Worm (Caenorhabditis elegans) whole organism, L3 larva: Measurements from ENCODE around the gene tbc-14.

Experiments
- R02D3.7 ChIP-seq: fragments of 150-350 bp; optimal IDR thresholded peaks from 2 replicates; lab custom pipeline; 2014; ENCODE audit warnings: missing biosample characterization, missing genetic modification characterization
- aly-2 ChIP-seq: fragments of 150-350 bp; optimal IDR thresholded peaks from 2 replicates; lab custom pipeline; 2014; ENCODE audit warnings: missing biosample characterization, missing genetic modification characterization
- ama-1 ChIP-seq: fragments of 150-350 bp; optimal IDR thresholded peaks from 2 replicates; lab custom pipeline; 2018
- ceh-16 ChIP-seq: sonication (generic microtip); optimal IDR thresholded peaks from 2 replicates; lab custom pipeline; 2017; ENCODE audit warnings: missing biosample characterization, missing genetic modification characterization
- ceh-28 ChIP-seq: fragments of 150-350 bp; optimal IDR thresholded peaks from 2 replicates; lab custom pipeline; 2014; ENCODE audit warnings: missing biosample characterization, missing genetic modification reagents, missing genetic modification characterization
- ceh-82 ChIP-seq: fragments of 150-350 bp; optimal IDR thresholded peaks from 2 replicates; lab custom pipeline; 2014; ENCODE audit warnings: missing biosample characterization, missing genetic modification characterization
- ceh-9 ChIP-seq: sonication (generic microtip); optimal IDR thresholded peaks from 2 replicates; lab custom pipeline; 2018; ENCODE audit warnings: missing biosample characterization, missing genetic modification characterization
- egl-27 ChIP-seq: sonication (generic microtip); optimal IDR thresholded peaks from 4 replicates; lab custom pipeline; 2017; ENCODE audit warnings: missing biosample characterization, missing genetic modification reagents, missing genetic modification characterization
- egl-5 ChIP-seq: fragments of 150-350 bp; optimal IDR thresholded peaks from 2 replicates; lab custom pipeline; 2017; ENCODE audit warnings: missing biosample characterization, missing genetic modification reagents, missing genetic modification characterization, inconsistent platforms
- elt-1 ChIP-seq: fragments of 150-350 bp; optimal IDR thresholded peaks from 2 replicates; lab custom pipeline; 2014; ENCODE audit warnings: missing biosample characterization, missing genetic modification characterization
- elt-2 ChIP-seq: sonication (generic microtip); optimal IDR thresholded peaks from 2 replicates; lab custom pipeline; 2016; ENCODE audit warnings: missing genetic modification reagents, mild to moderate bottlenecking, missing genetic modification characterization, missing compliant biosample characterization
- elt-3 ChIP-seq, 3 experiments: fragments of 150-350 bp in 1 of 3; sonication (generic microtip) in 2 of 3; optimal IDR thresholded peaks; 2 replicates in 2 of 3; 4 replicates in 1 of 3; lab custom pipeline; 2014 to 2017; ENCODE audit warnings: missing biosample characterization in 3 of 3, missing genetic modification characterization in 3 of 3
- eor-1 ChIP-seq, 2 experiments: fragments of 150-350 bp; optimal IDR thresholded peaks; 2 replicates each; lab custom pipeline; 2014 to 2018; ENCODE audit warnings: missing biosample characterization in 2 of 2, missing genetic modification characterization in 2 of 2
- fkh-10 ChIP-seq: sonication (generic microtip); optimal IDR thresholded peaks from 2 replicates; lab custom pipeline; 2017; ENCODE audit warnings: missing biosample characterization, missing genetic modification reagents, missing genetic modification characterization
- fkh-2 ChIP-seq: fragments of 150-350 bp; optimal IDR thresholded peaks from 2 replicates; lab custom pipeline; 2014; ENCODE audit warnings: missing biosample characterization, missing genetic modification reagents, missing genetic modification characterization
- fos-1 ChIP-seq: fragments of 150-350 bp; optimal IDR thresholded peaks from 2 replicates; lab custom pipeline; 2014; ENCODE audit warnings: missing biosample characterization, missing genetic modification characterization
- hmg-11 ChIP-seq: sonication (generic microtip); optimal IDR thresholded peaks from 2 replicates; lab custom pipeline; 2016; ENCODE audit warnings: missing genetic modification characterization, missing compliant biosample characterization
- jun-1 ChIP-seq: fragments of 150-350 bp; optimal IDR thresholded peaks from 2 replicates; lab custom pipeline; 2014; ENCODE audit warnings: missing biosample characterization, missing genetic modification reagents, missing genetic modification characterization
- lin-15B ChIP-seq: fragments of 150-350 bp; optimal IDR thresholded peaks from 2 replicates; lab custom pipeline; 2014; ENCODE audit warnings: missing biosample characterization, missing genetic modification characterization
- lin-39 ChIP-seq: fragments of 150-350 bp; optimal IDR thresholded peaks from 2 replicates; lab custom pipeline; 2018; ENCODE audit warnings: missing biosample characterization, missing genetic modification reagents, missing genetic modification characterization
- lsy-12 ChIP-seq: sonication (generic microtip); optimal IDR thresholded peaks from 2 replicates; lab custom pipeline; 2016; ENCODE audit warnings: mild to moderate bottlenecking, missing genetic modification characterization, missing compliant biosample characterization
- mdl-1 ChIP-seq: fragments of 150-350 bp; optimal IDR thresholded peaks from 2 replicates; lab custom pipeline; 2014; ENCODE audit warnings: missing biosample characterization, missing genetic modification characterization
- mml-1 ChIP-seq: fragments of 150-350 bp; sonication (generic microtip); optimal IDR thresholded peaks from 3 replicates; lab custom pipeline; 2014; ENCODE audit warnings: missing biosample characterization, missing genetic modification characterization
- nfya-1 ChIP-seq: sonication (generic microtip); optimal IDR thresholded peaks from 2 replicates; lab custom pipeline; 2017; ENCODE audit warnings: missing genetic modification characterization, mild to moderate bottlenecking, missing compliant biosample characterization, antibody characterized with exemption, moderate library complexity; ENCODE audit not compliant: insufficient read depth
- nhr-11 ChIP-seq: fragments of 150-350 bp; optimal IDR thresholded peaks from 2 replicates; lab custom pipeline; 2014; ENCODE audit warnings: missing biosample characterization, missing genetic modification characterization
- nhr-12 ChIP-seq: fragments of 150-350 bp; optimal IDR thresholded peaks from 2 replicates; lab custom pipeline; 2014; ENCODE audit warnings: missing biosample characterization, missing genetic modification characterization
- nhr-23 ChIP-seq: fragments of 150-350 bp; optimal IDR thresholded peaks from 2 replicates; lab custom pipeline; 2014; ENCODE audit warnings: missing biosample characterization, missing genetic modification reagents, missing genetic modification characterization
- nhr-237 ChIP-seq: fragments of 150-350 bp; optimal IDR thresholded peaks from 2 replicates; lab custom pipeline; 2014; ENCODE audit warnings: missing biosample characterization, missing genetic modification characterization
- nhr-25 ChIP-seq: sonication (generic microtip); optimal IDR thresholded peaks from 2 replicates; lab custom pipeline; 2017; ENCODE audit warnings: missing biosample characterization, missing genetic modification characterization
- nhr-28 ChIP-seq: fragments of 150-350 bp; optimal IDR thresholded peaks from 2 replicates; lab custom pipeline; 2014; ENCODE audit warnings: missing biosample characterization, missing genetic modification characterization
- nhr-43 ChIP-seq: sonication (generic microtip); optimal IDR thresholded peaks from 2 replicates; lab custom pipeline; 2016; ENCODE audit warnings: mild to moderate bottlenecking, missing genetic modification characterization, missing compliant biosample characterization; ENCODE audit not compliant: poor library complexity, severe bottlenecking
- nhr-67 ChIP-seq: fragments of 150-350 bp; optimal IDR thresholded peaks from 2 replicates; lab custom pipeline; 2014; ENCODE audit warnings: missing biosample characterization, missing genetic modification characterization
- nhr-76 ChIP-seq: fragments of 150-350 bp; sonication (generic microtip); optimal IDR thresholded peaks from 5 replicates; lab custom pipeline; 2014; ENCODE audit warnings: missing biosample characterization, missing genetic modification characterization
- nhr-77 ChIP-seq: fragments of 150-350 bp; optimal IDR thresholded peaks from 2 replicates; lab custom pipeline; 2014; ENCODE audit warnings: missing biosample characterization, missing genetic modification characterization
- pha-4 ChIP-seq: fragments of 150-350 bp; optimal IDR thresholded peaks from 2 replicates; lab custom pipeline; 2014; ENCODE audit warnings: missing biosample characterization, missing genetic modification reagents, missing genetic modification characterization
- pqm-1 ChIP-seq: fragments of 150-350 bp; optimal IDR thresholded peaks from 2 replicates; lab custom pipeline; 2017; ENCODE audit warnings: missing biosample characterization, missing genetic modification characterization, inconsistent platforms
- sea-2 ChIP-seq: fragments of 150-350 bp; sonication (generic microtip); optimal IDR thresholded peaks from 4 replicates; lab custom pipeline; 2014; ENCODE audit warnings: missing biosample characterization, missing genetic modification reagents, missing genetic modification characterization
- skn-1 ChIP-seq: fragments of 150-350 bp; optimal IDR thresholded peaks from 2 replicates; lab custom pipeline; 2014; ENCODE audit warnings: missing biosample characterization, missing genetic modification characterization
- snpc-4 ChIP-seq: fragments of 150-350 bp; optimal IDR thresholded peaks from 2 replicates; lab custom pipeline; 2014; ENCODE audit warnings: missing biosample characterization, missing genetic modification characterization
- tbx-2 ChIP-seq: sonication (generic microtip); optimal IDR thresholded peaks from 2 replicates; lab custom pipeline; 2016; ENCODE audit warnings: mild to moderate bottlenecking, missing genetic modification characterization, missing compliant biosample characterization
- unc-39 ChIP-seq: sonication (generic microtip); optimal IDR thresholded peaks from 4 replicates; lab custom pipeline; 2017; ENCODE audit warnings: missing biosample characterization, missing genetic modification characterization
- unc-62 ChIP-seq: fragments of 150-350 bp; sonication (generic microtip); optimal IDR thresholded peaks from 4 replicates; lab custom pipeline; 2014; ENCODE audit warnings: missing biosample characterization, missing genetic modification reagents, missing genetic modification characterization
- ztf-11 ChIP-seq: fragments of 150-350 bp; optimal IDR thresholded peaks from 2 replicates; lab custom pipeline; 2014; ENCODE audit warnings: missing biosample characterization, missing genetic modification characterization
- ztf-4 ChIP-seq: fragments of 150-350 bp; optimal IDR thresholded peaks from 2 replicates; lab custom pipeline; 2014; ENCODE audit warnings: missing biosample characterization, missing genetic modification characterization

tbc-14 gene

ce11 chrII:13467838-13468389, 20.5 kb upstream of the tbc-14 start:
- TF ChIP-seq nhr-77 (no peak), ztf-4 (no peak), fkh-10 (GFP tag; lab: Kevin White, UChicago) (no peak), pha-4 (peak; percentile 46), skn-1 (tag; lab: Kevin White, UChicago) (peak; percentile 50), nhr-11 (tag; lab: Kevin White, UChicago) (no peak), ceh-82 (tag; lab: Kevin White, UChicago) (no peak), ceh-28 (tag; lab: Kevin White, UChicago) (peak; percentile 30), elt-1 (tag; lab: Kevin White, UChicago) (no peak), fkh-2 (tag; lab: Kevin White, UChicago) (no peak), unc-62 (GFP tag; lab: Kevin White, UChicago) (no peak), pqm-1 (tag; lab: Kevin White, UChicago) (peak; percentile 92), eor-1 (tag; optimal IDR thresholded peaks at IDR 0.05; lab: Kevin White, UChicago) (no peak), unc-39 (tag; lab: Kevin White, UChicago) (no peak), nhr-43 (tag; lab: Kevin White, UChicago) (no peak), lin-15B (tag; lab: Kevin White, UChicago) (no peak), nhr-67 (no peak), jun-1 (tag; lab: Kevin White, UChicago) (peak; percentile 25), egl-5 (tag; lab: Kevin White, UChicago) (no peak), sea-2 (GFP tag; lab: Kevin White, UChicago) (no peak), ama-1 (lab: Kevin White, UChicago) (peak; percentile 19), ceh-9 (no peak), lin-39 (tag; lab: Kevin White, UChicago) (no peak), ztf-11 (tag; lab: Kevin White, UChicago) (no peak), tbx-2 (no peak), fos-1 (no peak), elt-3 (tag; optimal IDR thresholded peaks at IDR 0.05; lab: Kevin White, UChicago) (no peak), ceh-16 (tag; lab: Kevin White, UChicago) (no peak), egl-27 (tag; lab: Kevin White, UChicago) (no peak), lsy-12 (no peak), elt-2 (peak; percentile 98)

- no peak for TF ChIP-seq tbx-2
- TF ChIP-seq nhr-43 (tag; lab: Kevin White, UChicago), result peak; percentile 33
- TF ChIP-seq nhr-23, result no peak
- peak; percentile 76 for TF ChIP-seq nhr-25 (tag; lab: Kevin White, UChicago)
- no peak for TF ChIP-seq fkh-10 (GFP tag; lab: Kevin White, UChicago)
- no peak for TF ChIP-seq aly-2 (tag; lab: Kevin White, UChicago)
- no peak for TF ChIP-seq ama-1 (lab: Kevin White, UChicago)
- no peak for TF ChIP-seq nhr-67
- no peak for TF ChIP-seq unc-39 (tag; lab: Kevin White, UChicago)
- TF ChIP-seq jun-1 (tag; lab: Kevin White, UChicago), result peak; percentile 73
- TF ChIP-seq nhr-237 (tag; lab: Kevin White, UChicago), result no peak
- no peak for TF ChIP-seq elt-1 (tag; lab: Kevin White, UChicago)
- TF ChIP-seq elt-2, result peak; percentile 93
- TF ChIP-seq pha-4, result peak; percentile 89
- TF ChIP-seq snpc-4, result no peak
- TF ChIP-seq nhr-76 (tag; lab: Kevin White, UChicago), result no peak
- TF ChIP-seq nhr-28 (tag; lab: Kevin White, UChicago), result no peak
- no peak for TF ChIP-seq hmg-11
- no peak for TF ChIP-seq R02D3.7 (tag; lab: Kevin White, UChicago)
- TF ChIP-seq ztf-4, result no peak
- no peak for TF ChIP-seq lin-15B (tag; lab: Kevin White, UChicago)
- no peak for TF ChIP-seq egl-5 (tag; lab: Kevin White, UChicago)
- no peak for TF ChIP-seq nhr-12 (tag; lab: Kevin White, UChicago)
- TF ChIP-seq nhr-77, result no peak
- no peak for TF ChIP-seq nhr-11 (tag; lab: Kevin White, UChicago)
- TF ChIP-seq skn-1 (tag; lab: Kevin White, UChicago), result peak; percentile 28
- no peak for TF ChIP-seq eor-1 (tag; optimal IDR thresholded peaks at IDR 0.05; lab: Kevin White, UChicago)
- no peak for TF ChIP-seq ceh-82 (tag; lab: Kevin White, UChicago)
- no peak for TF ChIP-seq mml-1 (tag; lab: Kevin White, UChicago)
- TF ChIP-seq elt-3 (tag; optimal IDR thresholded peaks at IDR 0.05; lab: Kevin White, UChicago), result peak in 1 of 3 experiments; percentile 26
- no peak for TF ChIP-seq lsy-12
- no peak for TF ChIP-seq ceh-28 (tag; lab: Kevin White, UChicago)
- no peak for TF ChIP-seq ztf-11 (tag; lab: Kevin White, UChicago)
- TF ChIP-seq fkh-2 (tag; lab: Kevin White, UChicago), result no peak
- TF ChIP-seq mdl-1 (tag; lab: Kevin White, UChicago), result no peak
- TF ChIP-seq pqm-1 (tag; lab: Kevin White, UChicago), result peak; percentile 87
- TF ChIP-seq ceh-16 (tag; lab: Kevin White, UChicago), result no peak
- peak; percentile 24 for TF ChIP-seq nfya-1
- TF ChIP-seq ceh-9, result no peak
- TF ChIP-seq lin-39 (tag; lab: Kevin White, UChicago), result no peak
- TF ChIP-seq fos-1, result no peak
Measured at ce11 chrII:13465381-13465838, 18.0 kb upstream of the tbc-14 start.
